Worm (Caenorhabditis elegans): ENCODE measurements around the gene T28D6.4.

Gene T28D6.4

ce11 chrIII:11360156-11360555 lies at the start of gene T28D6.4:
Gene T28D6.4, plus strand, starts transcription at chrIII:11360456.
- TF ChIP-seq aly-2 (tag; optimal IDR thresholded peaks at IDR 0.05): no peak

- TF ChIP-seq sma-3 (GFP tag; optimal IDR thresholded peaks at IDR 0.05) (no peak), nhr-237 (tag; optimal IDR thresholded peaks at IDR 0.05) (no peak), aly-2 (tag; optimal IDR thresholded peaks at IDR 0.05) (no peak), nhr-12 (tag; optimal IDR thresholded peaks at IDR 0.05) (no peak), nhr-129 (tag; optimal IDR thresholded peaks at IDR 0.05) (no peak), alr-1 (tag; optimal IDR thresholded peaks at IDR 0.05) (no peak), ceh-82 (tag; optimal IDR thresholded peaks at IDR 0.05) (no peak), C34F6.9 (tag; optimal IDR thresholded peaks at IDR 0.05) (no peak), ztf-1 (GFP tag; conservative IDR thresholded peaks at IDR 0.05) (no peak), fos-1 (tag; optimal IDR thresholded peaks at IDR 0.05) (no peak), nhr-25 (tag; optimal IDR thresholded peaks at IDR 0.05) (no peak), zag-1 (tag; optimal IDR thresholded peaks at IDR 0.05) (no peak), ama-1 (optimal IDR thresholded peaks at IDR 0.05) (no peak)
Observed at ce11 chrIII:11311466-11311865, 48.8 kb upstream of the T28D6.4 start, which contains the start of gene rab-35. Gene rab-35, minus strand, starts transcription at chrIII:11311566.

DNA sequence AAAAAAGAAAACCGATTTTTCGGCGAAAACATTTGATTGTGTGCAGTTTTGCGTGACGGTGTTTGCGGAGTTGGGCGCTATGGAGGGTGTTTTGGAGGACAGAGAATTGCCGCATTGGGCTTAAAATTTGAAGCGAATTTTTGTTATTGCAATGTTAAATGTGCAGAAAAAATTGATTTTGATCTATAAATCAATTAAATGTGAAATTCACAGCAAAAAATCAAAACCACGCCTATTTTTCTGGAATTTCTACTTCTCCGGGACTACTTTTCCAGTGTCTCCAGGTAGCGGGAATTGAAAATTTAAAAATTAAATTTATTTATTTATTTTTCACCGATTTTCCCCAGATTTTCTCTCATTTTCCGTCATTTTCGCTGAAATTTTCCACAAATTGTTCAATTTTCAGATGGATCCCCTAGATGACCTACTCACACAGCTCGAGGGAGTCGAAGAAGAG lies 43.1 kb upstream of the T28D6.4 start, which contains the start of gene mcm-10:
Gene mcm-10, plus strand, starts transcription at position 407 of the 457 bp plus-strand sequence.
- peak; percentile 66 for TF ChIP-seq lin-13 (GFP tag; optimal IDR thresholded peaks at IDR 0.05)
- no peak for TF ChIP-seq alr-1 (tag; optimal IDR thresholded peaks at IDR 0.05)
- peak; percentile 86 for TF ChIP-seq C34F6.9 (tag; optimal IDR thresholded peaks at IDR 0.05)
- TF ChIP-seq sem-4 (tag; optimal IDR thresholded peaks at IDR 0.05): no peak
- TF ChIP-seq nhr-129 (tag; optimal IDR thresholded peaks at IDR 0.05): peak; percentile 72
- peak; percentile 88 for TF ChIP-seq sma-3 (GFP tag; optimal IDR thresholded peaks at IDR 0.05)
- no peak for TF ChIP-seq nhr-12 (tag; optimal IDR thresholded peaks at IDR 0.05)
- TF ChIP-seq mbf-1 (tag; optimal IDR thresholded peaks at IDR 0.05): no peak
- peak; percentile 28 for TF ChIP-seq nhr-237 (tag; optimal IDR thresholded peaks at IDR 0.05)
- no peak for TF ChIP-seq blmp-1 (tag; optimal IDR thresholded peaks at IDR 0.05; ENCODE audit: insufficient read depth)
- no peak for TF ChIP-seq nhr-6 (tag; optimal IDR thresholded peaks at IDR 0.05)
- no peak for TF ChIP-seq unc-62 (GFP tag; optimal IDR thresholded peaks at IDR 0.05)
- no peak for TF ChIP-seq nhr-11 (tag; optimal IDR thresholded peaks at IDR 0.05)
- TF ChIP-seq mdl-1 (tag; optimal IDR thresholded peaks at IDR 0.05): no peak
- TF ChIP-seq lin-39 (tag; optimal IDR thresholded peaks at IDR 0.05): no peak
- no peak for TF ChIP-seq nhr-23 (tag; optimal IDR thresholded peaks at IDR 0.05)
- TF ChIP-seq sma-9 (GFP tag; optimal IDR thresholded peaks at IDR 0.05): no peak
- TF ChIP-seq sma-9 (tag; optimal IDR thresholded peaks at IDR 0.05): no peak
- no peak for TF ChIP-seq nhr-77 (tag; optimal IDR thresholded peaks at IDR 0.05)
- TF ChIP-seq ZK546.5 (tag; optimal IDR thresholded peaks at IDR 0.05): no peak
- no peak for TF ChIP-seq elt-3 (tag; optimal IDR thresholded peaks at IDR 0.05)
- no peak for TF ChIP-seq elt-1 (tag; optimal IDR thresholded peaks at IDR 0.05)
- TF ChIP-seq ztf-1 (GFP tag; conservative IDR thresholded peaks at IDR 0.05): no peak
- peak; percentile 70 to 83 for TF ChIP-seq lsy-2 (tag; optimal IDR thresholded peaks at IDR 0.05)
- TF ChIP-seq crh-2 (tag; optimal IDR thresholded peaks at IDR 0.05): peak; percentile 69
- peak; percentile 45 for TF ChIP-seq Y55F3AM.14 (GFP tag; optimal IDR thresholded peaks at IDR 0.05)
- TF ChIP-seq ztf-11 (tag; optimal IDR thresholded peaks at IDR 0.05): no peak
- TF ChIP-seq egl-27 (tag; optimal IDR thresholded peaks at IDR 0.05): no peak
- no peak for TF ChIP-seq unc-39 (tag; optimal IDR thresholded peaks at IDR 0.05)
- peak; percentile 49 for TF ChIP-seq nhr-25 (tag; optimal IDR thresholded peaks at IDR 0.05)
- peak; percentile 57 for TF ChIP-seq lin-11 (tag; optimal IDR thresholded peaks at IDR 0.05)
- no peak for TF ChIP-seq nhr-10 (tag; optimal IDR thresholded peaks at IDR 0.05)
- no peak for TF ChIP-seq ceh-82 (tag; optimal IDR thresholded peaks at IDR 0.05)
- no peak for TF ChIP-seq zag-1 (tag; optimal IDR thresholded peaks at IDR 0.05)
- TF ChIP-seq R02D3.7 (tag; optimal IDR thresholded peaks at IDR 0.05): no peak
- peak; percentile 25 for TF ChIP-seq mab-5 (tag; optimal IDR thresholded peaks at IDR 0.05)
- peak; percentile 81 for TF ChIP-seq unc-55 (GFP tag; optimal IDR thresholded peaks at IDR 0.05)
- TF ChIP-seq dmd-4 (tag; optimal IDR thresholded peaks at IDR 0.05): no peak
- peak; percentile 26 for TF ChIP-seq nhr-21 (tag; optimal IDR thresholded peaks at IDR 0.05)
- TF ChIP-seq ama-1 (optimal IDR thresholded peaks at IDR 0.05): no peak
- TF ChIP-seq F13H6.1 (tag; optimal IDR thresholded peaks at IDR 0.05): peak; percentile 73
- no peak for TF ChIP-seq snpc-4 (tag; optimal IDR thresholded peaks at IDR 0.05)
- no peak for TF ChIP-seq peb-1 (tag; optimal IDR thresholded peaks at IDR 0.05)
- TF ChIP-seq ceh-16 (tag; optimal IDR thresholded peaks at IDR 0.05): no peak
- TF ChIP-seq skn-1 (tag; optimal IDR thresholded peaks at IDR 0.05): no peak
- peak; percentile 1 for TF ChIP-seq fos-1 (tag; optimal IDR thresholded peaks at IDR 0.05)
- TF ChIP-seq gmeb-1 (tag; optimal IDR thresholded peaks at IDR 0.05): peak; percentile 89
- no peak for TF ChIP-seq aly-2 (tag; optimal IDR thresholded peaks at IDR 0.05)
- no peak for TF ChIP-seq ztf-4 (tag; optimal IDR thresholded peaks at IDR 0.05)
